Worm (Caenorhabditis elegans): ENCODE measurements around the gene cul-2.

DNA sequence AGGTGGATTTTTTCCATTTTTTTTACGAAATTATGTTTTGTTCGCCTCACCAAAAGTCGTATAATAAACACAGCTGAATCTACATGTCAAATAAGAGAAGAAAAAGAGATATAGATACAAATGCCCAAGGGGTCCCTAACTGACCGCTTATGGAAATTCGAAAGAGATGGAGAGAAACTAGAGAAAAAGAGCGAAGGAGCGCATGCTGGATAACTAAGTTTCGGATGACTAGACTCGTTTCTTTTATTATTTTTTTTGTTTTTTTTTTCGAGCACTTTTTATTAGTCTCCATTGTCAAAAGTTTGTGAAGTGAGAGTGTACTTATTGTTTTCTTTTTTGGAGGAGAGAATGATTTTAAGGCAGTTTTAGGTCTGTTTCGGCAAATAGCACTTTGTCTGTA is 49.4 kb upstream of the cul-2 start:
- TF ChIP-seq set-16 (GFP tag; IDR thresholded peaks at IDR 0.05) (no peak), skn-1 (tag; optimal IDR thresholded peaks at IDR 0.05) (no peak), unc-39 (tag; optimal IDR thresholded peaks at IDR 0.05) (no peak), nhr-11 (tag; optimal IDR thresholded peaks at IDR 0.05) (no peak), nhr-77 (tag; optimal IDR thresholded peaks at IDR 0.05) (no peak), ceh-44 (GFP tag; IDR thresholded peaks at IDR 0.05) (no peak), attf-4 (tag; optimal IDR thresholded peaks at IDR 0.05) (no peak)
